Worm (Caenorhabditis elegans): ENCODE results near the gene fbxa-218.

ce11 chrIII:12458970-12459369 lies 22.7 kb downstream of the fbxa-218 start:
- TF ChIP-seq ama-1 (optimal IDR thresholded peaks at IDR 0.05), result no peak
- no peak for TF ChIP-seq sea-1 (GFP tag; conservative IDR thresholded peaks at IDR 0.05)
- no peak for TF ChIP-seq hmg-4 (GFP tag; optimal IDR thresholded peaks at IDR 0.05)
- no peak for TF ChIP-seq ceh-13 (GFP tag; optimal IDR thresholded peaks at IDR 0.05)
- TF ChIP-seq flt-1 (GFP tag; IDR thresholded peaks at IDR 0.05), result no peak
- no peak for TF ChIP-seq scrt-1 (GFP tag; IDR thresholded peaks at IDR 0.05)
- no peak for TF ChIP-seq pes-1 (GFP tag; IDR thresholded peaks at IDR 0.05)
- TF ChIP-seq B0310.2 (tag; optimal IDR thresholded peaks at IDR 0.05), result no peak
- no peak for TF ChIP-seq ceh-36 (tag; optimal IDR thresholded peaks at IDR 0.05)

All from whole organism, early embryonic.